Fruit fly (Drosophila melanogaster) whole organism, prepupa: ENCODE measurements around the gene CG13293.

Source experiments
- CG8119 ChIP-seq: fragments of 200-800 bp; sonication (Bioruptor generic); IDR thresholded peaks from 3 replicates; pipeline ENCODE4 v1.3.6; 2022; ENCODE audit warnings: missing biosample characterization, missing genetic modification characterization
- esn ChIP-seq: fragments of 200-800 bp; sonication (Bioruptor generic); optimal IDR thresholded peaks from 2 replicates; lab custom pipeline; 2016; ENCODE audit warnings: missing biosample characterization, mild to moderate bottlenecking, missing genetic modification characterization, moderate library complexity
- fd59A ChIP-seq: fragments of 200-800 bp; sonication (Bioruptor generic); optimal IDR thresholded peaks from 2 replicates; lab custom pipeline; 2017; ENCODE audit warnings: missing biosample characterization, mild to moderate bottlenecking, missing genetic modification characterization, missing genetic modification reagents

- TF ChIP-seq CG8119 (GFP tag; lab: Robert Waterston, UW) (no peak), fd59A (GFP tag; lab: Kevin White, UChicago) (no peak), esn (GFP tag; lab: Kevin White, UChicago) (no peak)
These were observed 45.9 kb upstream of the CG13293 start, which contains the start of gene CG6462 for dm6 chr3L:6036811-6037210.
